Fruit fly (Drosophila melanogaster) whole organism, prepupa: ENCODE measurements around the gene CG9166.
A peak's percentile ranks its signal among the peaks of the same experiment; 100 is the strongest.

Source experiments
- Blimp-1 ChIP-seq: fragments of 200-800 bp; sonication (Bioruptor generic); optimal IDR thresholded peaks from 3 replicates; lab custom pipeline; 2017; ENCODE audit warnings: missing biosample characterization, missing genetic modification characterization, mild to moderate bottlenecking, moderate library complexity, missing genetic modification reagents
- CG10631 ChIP-seq: fragments of 200-800 bp; sonication (Bioruptor generic); optimal IDR thresholded peaks from 2 replicates; lab custom pipeline; 2016; ENCODE audit warnings: missing biosample characterization, missing genetic modification characterization
- CG10669 ChIP-seq: fragments of 200-800 bp; sonication (Bioruptor generic); optimal IDR thresholded peaks from 3 replicates; lab custom pipeline; 2018; ENCODE audit warnings: missing biosample characterization, mild to moderate bottlenecking, missing genetic modification characterization, moderate library complexity
- CG11902 ChIP-seq: fragments of 200-800 bp; sonication (Bioruptor generic); optimal IDR thresholded peaks from 3 replicates; lab custom pipeline; 2016; ENCODE audit warnings: missing biosample characterization, missing genetic modification characterization
- CG15336 ChIP-seq: fragments of 200-800 bp; sonication (Bioruptor generic); IDR thresholded peaks from 2 replicates; pipeline ENCODE4 v1.3.6; 2022; ENCODE audit warnings: missing biosample characterization, missing genetic modification characterization
- CG1621 ChIP-seq: fragments of 200-800 bp; sonication (Bioruptor generic); optimal IDR thresholded peaks from 3 replicates; lab custom pipeline; 2018; ENCODE audit warnings: missing biosample characterization, mild to moderate bottlenecking, missing genetic modification characterization
- CG3032 ChIP-seq: fragments of 200-800 bp; optimal IDR thresholded peaks from 2 replicates; lab custom pipeline; 2019; ENCODE audit warnings: missing biosample characterization, mild to moderate bottlenecking, missing genetic modification characterization, moderate library complexity
- CG32006 ChIP-seq: fragments of 200-800 bp; sonication (Bioruptor generic); optimal IDR thresholded peaks from 3 replicates; lab custom pipeline; 2017; ENCODE audit warnings: missing biosample characterization, mild to moderate bottlenecking, missing genetic modification characterization
- CG34406 ChIP-seq: fragments of 200-800 bp; sonication (Bioruptor generic); optimal IDR thresholded peaks from 3 replicates; lab custom pipeline; 2016; ENCODE audit warnings: missing biosample characterization, missing genetic modification characterization
- CG4318 ChIP-seq: fragments of 200-800 bp; sonication (Bioruptor generic); optimal IDR thresholded peaks from 3 replicates; lab custom pipeline; 2017; ENCODE audit warnings: missing biosample characterization, mild to moderate bottlenecking, missing genetic modification characterization
- CG6163 ChIP-seq: fragments of 200-800 bp; sonication (Bioruptor generic); IDR thresholded peaks from 3 replicates; pipeline ENCODE4 v1.3.6; 2022; ENCODE audit warnings: missing biosample characterization, missing genetic modification characterization
- CG6276 ChIP-seq: fragments of 200-800 bp; sonication (Bioruptor generic); optimal IDR thresholded peaks from 2 replicates; lab custom pipeline; 2017; ENCODE audit warnings: missing biosample characterization, mild to moderate bottlenecking, missing genetic modification characterization
- CG6792 ChIP-seq: fragments of 200-800 bp; sonication (Bioruptor generic); optimal IDR thresholded peaks from 3 replicates; lab custom pipeline; 2016; ENCODE audit warnings: missing biosample characterization, missing genetic modification characterization
- CG7368 ChIP-seq: fragments of 200-800 bp; sonication (Bioruptor generic); optimal IDR thresholded peaks from 3 replicates; lab custom pipeline; 2016; ENCODE audit warnings: missing biosample characterization, missing genetic modification characterization
- CG8319 ChIP-seq: fragments of 200-800 bp; sonication (Bioruptor generic); optimal IDR thresholded peaks from 3 replicates; lab custom pipeline; 2016; ENCODE audit warnings: missing biosample characterization, missing genetic modification characterization
- CG8632 ChIP-seq: fragments of 200-800 bp; sonication (Bioruptor generic); optimal IDR thresholded peaks from 3 replicates; lab custom pipeline; 2016; ENCODE audit warnings: missing biosample characterization, missing genetic modification characterization
- Eip75B ChIP-seq: fragments of 200-800 bp; sonication (Bioruptor generic); optimal IDR thresholded peaks from 3 replicates; lab custom pipeline; 2016; ENCODE audit warnings: missing biosample characterization, missing genetic modification characterization
- Eip78C ChIP-seq: fragments of 200-800 bp; sonication (Bioruptor generic); peaks from one replicate; lab custom pipeline; 2016; ENCODE audit warnings: missing biosample characterization, missing genetic modification characterization
- Ets21C ChIP-seq: fragments of 200-800 bp; sonication (Bioruptor generic); optimal IDR thresholded peaks from 3 replicates; lab custom pipeline; 2016; ENCODE audit warnings: missing biosample characterization, missing genetic modification characterization
- Ets96B ChIP-seq: fragments of 200-800 bp; optimal IDR thresholded peaks from 2 replicates; lab custom pipeline; 2019; ENCODE audit warnings: missing biosample characterization, mild to moderate bottlenecking, missing genetic modification characterization, moderate library complexity
- Gug ChIP-seq: fragments of 200-800 bp; sonication (Bioruptor generic); IDR thresholded peaks from 2 replicates; pipeline ENCODE4 v1.3.6; 2022; ENCODE audit warnings: missing biosample characterization, missing genetic modification characterization
- Hr38 ChIP-seq: sonication (Bioruptor generic); optimal IDR thresholded peaks from 2 replicates; lab custom pipeline; 2016; ENCODE audit warnings: missing biosample characterization, missing genetic modification characterization
- Hr39 ChIP-seq: fragments of 200-800 bp; sonication (Bioruptor generic); optimal IDR thresholded peaks from 2 replicates; lab custom pipeline; 2016; ENCODE audit warnings: missing biosample characterization, missing genetic modification characterization
- Lpt ChIP-seq: fragments of 200-800 bp; sonication (Bioruptor generic); optimal IDR thresholded peaks from 3 replicates; lab custom pipeline; 2016; ENCODE audit warnings: missing biosample characterization, missing genetic modification characterization
- Met ChIP-seq: fragments of 200-800 bp; sonication (Bioruptor generic); optimal IDR thresholded peaks from 3 replicates; lab custom pipeline; 2016; ENCODE audit warnings: missing biosample characterization, missing genetic modification characterization
- Smox ChIP-seq: fragments of 200-800 bp; sonication (Bioruptor generic); optimal IDR thresholded peaks from 3 replicates; lab custom pipeline; 2016; ENCODE audit warnings: missing biosample characterization, missing genetic modification characterization
- Sox102F ChIP-seq: fragments of 200-800 bp; sonication (Bioruptor generic); optimal IDR thresholded peaks from 2 replicates; lab custom pipeline; 2016; ENCODE audit warnings: missing biosample characterization, mild to moderate bottlenecking, missing genetic modification characterization
- Sox14 ChIP-seq: fragments of 200-800 bp; sonication (Bioruptor generic); optimal IDR thresholded peaks from 3 replicates; lab custom pipeline; 2016; ENCODE audit warnings: missing biosample characterization, missing genetic modification characterization
- Sox15 ChIP-seq: fragments of 200-800 bp; sonication (Bioruptor generic); optimal IDR thresholded peaks from 3 replicates; lab custom pipeline; 2016; ENCODE audit warnings: missing biosample characterization, missing genetic modification characterization
- achi ChIP-seq: fragments of 200-800 bp; sonication (Bioruptor generic); optimal IDR thresholded peaks from 3 replicates; lab custom pipeline; 2016; ENCODE audit warnings: missing biosample characterization, missing genetic modification characterization
- acj6 ChIP-seq: fragments of 200-800 bp; sonication (Bioruptor generic); optimal IDR thresholded peaks from 3 replicates; lab custom pipeline; 2016; ENCODE audit warnings: missing biosample characterization, missing genetic modification characterization
- cyc ChIP-seq: fragments of 200-800 bp; sonication (Bioruptor generic); optimal IDR thresholded peaks from 3 replicates; lab custom pipeline; 2016; ENCODE audit warnings: missing biosample characterization, missing genetic modification characterization
- dsx ChIP-seq: fragments of 200-800 bp; optimal IDR thresholded peaks from 3 replicates; lab custom pipeline; 2019; ENCODE audit warnings: missing biosample characterization, mild to moderate bottlenecking, missing genetic modification characterization, moderate library complexity; ENCODE audit not compliant: poor library complexity, severe bottlenecking
- eg ChIP-seq: fragments of 200-800 bp; sonication (Bioruptor generic); IDR thresholded peaks from 3 replicates; pipeline ENCODE4 v1.3.6; 2022; ENCODE audit warnings: missing biosample characterization, missing genetic modification characterization
- esn ChIP-seq: fragments of 200-800 bp; sonication (Bioruptor generic); optimal IDR thresholded peaks from 2 replicates; lab custom pipeline; 2016; ENCODE audit warnings: missing biosample characterization, mild to moderate bottlenecking, missing genetic modification characterization, moderate library complexity
- fd59A ChIP-seq: fragments of 200-800 bp; sonication (Bioruptor generic); optimal IDR thresholded peaks from 2 replicates; lab custom pipeline; 2017; ENCODE audit warnings: missing biosample characterization, mild to moderate bottlenecking, missing genetic modification characterization, missing genetic modification reagents
- fd85E ChIP-seq: fragments of 200-800 bp; sonication (Bioruptor generic); optimal IDR thresholded peaks from 3 replicates; lab custom pipeline; 2016; ENCODE audit warnings: missing biosample characterization, missing genetic modification characterization
- lz ChIP-seq: fragments of 200-800 bp; sonication (Bioruptor generic); optimal IDR thresholded peaks from 3 replicates; lab custom pipeline; 2016; ENCODE audit warnings: missing biosample characterization, missing genetic modification characterization
- pdm3 ChIP-seq: fragments of 200-800 bp; sonication (Bioruptor generic); optimal IDR thresholded peaks from 3 replicates; lab custom pipeline; 2016; ENCODE audit warnings: missing biosample characterization, missing genetic modification characterization
- ss ChIP-seq, 2 experiments: fragments of 200-800 bp; sonication (Bioruptor generic); optimal IDR thresholded peaks; 2 replicates in 1 of 2; 3 replicates in 1 of 2; lab custom pipeline; 2017 to 2018; ENCODE audit warnings: mild to moderate bottlenecking in 2 of 2, missing biosample characterization in 2 of 2, missing genetic modification characterization in 2 of 2, moderate library complexity in 1 of 2
- svp ChIP-seq: fragments of 200-800 bp; sonication (Bioruptor generic); peaks from one replicate; lab custom pipeline; 2016; ENCODE audit warnings: missing biosample characterization, missing genetic modification characterization
- vri ChIP-seq: fragments of 200-800 bp; sonication (Bioruptor generic); optimal IDR thresholded peaks from 3 replicates; lab custom pipeline; 2016; ENCODE audit warnings: missing biosample characterization, mild to moderate bottlenecking, missing genetic modification characterization

Gene CG9166

dm6 chr3L:1376014-1376745 is 25.3 kb downstream of the CG9166 start (continued):
- TF ChIP-seq dsx = peak; percentile 91
- TF ChIP-seq vri (GFP tag; lab: Kevin White, UChicago) = no peak
- peak; percentile 85 for TF ChIP-seq CG15336 (GFP tag; lab: Robert Waterston, UW)
- TF ChIP-seq Blimp-1 (GFP tag; lab: Kevin White, UChicago) = no peak
- peak; percentile 15 for TF ChIP-seq esn (GFP tag; lab: Kevin White, UChicago)
- peak; percentile 27 for TF ChIP-seq CG6792 (GFP tag; lab: Kevin White, UChicago)
- peak; percentile 12 for TF ChIP-seq Sox102F (GFP tag; lab: Kevin White, UChicago)
- peak; percentile 85 for TF ChIP-seq CG6163 (GFP tag; lab: Robert Waterston, UW)
- no peak for TF ChIP-seq CG8632 (GFP tag; lab: Kevin White, UChicago)
- no peak for TF ChIP-seq CG8319 (GFP tag; lab: Kevin White, UChicago)
- no peak for TF ChIP-seq cyc (GFP tag; lab: Kevin White, UChicago)
- no peak for TF ChIP-seq svp (GFP tag; lab: Kevin White, UChicago)
- TF ChIP-seq Ets21C (GFP tag; lab: Kevin White, UChicago) = no peak
- TF ChIP-seq CG4318 (GFP tag; lab: Kevin White, UChicago) = peak; percentile 80
- TF ChIP-seq CG3032 (tag; lab: Kevin White, UChicago) = peak; percentile 55
- TF ChIP-seq Eip75B (GFP tag; lab: Kevin White, UChicago) = peak; percentile 60
- TF ChIP-seq CG10631 = peak; percentile 60
- TF ChIP-seq Ets96B (tag; lab: Kevin White, UChicago) = peak; percentile 62
- TF ChIP-seq, all 60 proteins: peak for 42

- TF ChIP-seq CG4318 (GFP tag; lab: Kevin White, UChicago) = no peak
- peak; percentile 34 for TF ChIP-seq CG32006 (GFP tag; lab: Kevin White, UChicago)
- no peak for TF ChIP-seq CG6163 (GFP tag; lab: Robert Waterston, UW)
These were observed 27.3 kb downstream of the CG9166 start for dm6 chr3L:1378098-1378645.

- TF ChIP-seq pdm3 (GFP tag; lab: Kevin White, UChicago) (peak; percentile 67), fd59A (GFP tag; lab: Kevin White, UChicago) (peak; percentile 50), Gug (GFP tag; lab: Robert Waterston, UW) (peak; percentile 86), acj6 (GFP tag; lab: Kevin White, UChicago) (peak; percentile 55), Eip78C (GFP tag; lab: Kevin White, UChicago) (peak; percentile 88), eg (GFP tag; lab: Robert Waterston, UW) (peak; percentile 95), CG10669 (GFP tag; lab: Kevin White, UChicago) (peak; percentile 52), Eip75B (GFP tag; lab: Kevin White, UChicago) (peak; percentile 68), cyc (GFP tag; lab: Kevin White, UChicago) (peak; percentile 48), Hr38 (GFP tag; lab: Kevin White, UChicago) (no peak), CG1621 (tag; lab: Kevin White, UChicago) (peak; percentile 63), Smox (GFP tag; lab: Kevin White, UChicago) (peak; percentile 43), Sox14 (GFP tag; lab: Kevin White, UChicago) (peak; percentile 83), Sox15 (GFP tag; lab: Kevin White, UChicago) (peak; percentile 9), Sox102F (GFP tag; lab: Kevin White, UChicago) (peak; percentile 67), CG8319 (GFP tag; lab: Kevin White, UChicago) (no peak), achi (peak; percentile 79), fd85E (GFP tag; lab: Kevin White, UChicago) (no peak), CG15336 (GFP tag; lab: Robert Waterston, UW) (peak; percentile 92), CG11902 (GFP tag; lab: Kevin White, UChicago) (no peak), CG6163 (GFP tag; lab: Robert Waterston, UW) (peak; percentile 92), CG34406 (GFP tag; lab: Kevin White, UChicago) (peak; percentile 68), dsx (peak; percentile 77), ss (GFP tag; optimal IDR thresholded peaks at IDR 0.05; lab: Kevin White, UChicago) (peak; percentile 82 to 83), lz (GFP tag; lab: Kevin White, UChicago) (peak; percentile 75), CG8632 (GFP tag; lab: Kevin White, UChicago) (peak; percentile 56), Met (peak; percentile 84), svp (GFP tag; lab: Kevin White, UChicago) (peak; percentile 91), CG6276 (GFP tag; lab: Kevin White, UChicago) (peak; percentile 91), CG10631 (peak; percentile 69), CG7368 (no peak), CG6792 (GFP tag; lab: Kevin White, UChicago) (peak; percentile 55), Lpt (GFP tag; lab: Kevin White, UChicago) (peak; percentile 71), Hr39 (peak; percentile 68)
These were observed 28.1 kb downstream of the CG9166 start for dm6 chr3L:1378862-1379543.
